Fruit fly (Drosophila melanogaster): ENCODE data around the gene CG16734.

The CG16734 gene

dm6 chr3R:9297163-9297562, 42.3 kb downstream of the CG16734 start:
- TF ChIP-seq EcR (GFP tag; optimal IDR thresholded peaks at IDR 0.05) (no peak), gl (tag; optimal IDR thresholded peaks at IDR 0.05) (no peak), CG8301 (tag; optimal IDR thresholded peaks at IDR 0.05) (no peak), D1 (tag; optimal IDR thresholded peaks at IDR 0.05) (no peak), Snoo (tag; optimal IDR thresholded peaks at IDR 0.05) (no peak), CG13204 (GFP tag; optimal IDR thresholded peaks at IDR 0.05) (no peak), CG10348 (GFP tag; IDR thresholded peaks at IDR 0.05) (no peak), CG12605 (GFP tag; IDR thresholded peaks at IDR 0.05) (no peak), CG15710 (tag; optimal IDR thresholded peaks at IDR 0.05) (no peak)

All from whole organism, pupa.